Fruit fly (Drosophila melanogaster) whole organism, pupa: ENCODE results near the gene Usp30.

ENCODE experiments used
- CG10348 ChIP-seq: fragments of 200-800 bp; sonication (Bioruptor generic); IDR thresholded peaks from 2 replicates; pipeline ENCODE4 v1.3.6; 2022; ENCODE audit warnings: missing biosample characterization, missing genetic modification characterization
- CG8301 ChIP-seq: fragments of 200-800 bp; sonication (Bioruptor generic); optimal IDR thresholded peaks from 2 replicates; lab custom pipeline; 2018; ENCODE audit warnings: missing biosample characterization, mild to moderate bottlenecking, missing genetic modification characterization
- CG9948 ChIP-seq: fragments of 200-800 bp; sonication (Bioruptor generic); optimal IDR thresholded peaks from 2 replicates; lab custom pipeline; 2018; ENCODE audit warnings: missing biosample characterization, mild to moderate bottlenecking, missing genetic modification characterization, moderate library complexity
- Ets98B ChIP-seq: fragments of 200-800 bp; sonication (Bioruptor generic); IDR thresholded peaks from 2 replicates; pipeline ENCODE4 v1.3.6; 2022; ENCODE audit warnings: missing biosample characterization, missing genetic modification characterization
- gl ChIP-seq: fragments of 200-800 bp; sonication (Bioruptor generic); optimal IDR thresholded peaks from 2 replicates; lab custom pipeline; 2018; ENCODE audit warnings: missing biosample characterization, mild to moderate bottlenecking, missing genetic modification characterization
- rn ChIP-seq: fragments of 200-800 bp; sonication (Bioruptor generic); IDR thresholded peaks from 2 replicates; pipeline ENCODE4 v1.3.6; 2022; ENCODE audit warnings: missing biosample characterization, missing genetic modification characterization

- no peak for TF ChIP-seq gl (tag; lab: Kevin White, UChicago)
- TF ChIP-seq rn: no peak
- TF ChIP-seq CG10348: no peak
- no peak for TF ChIP-seq Ets98B (GFP tag; lab: Robert Waterston, UW)
- TF ChIP-seq CG9948: no peak
- TF ChIP-seq CG8301 (tag; lab: Kevin White, UChicago): no peak
Observed at dm6 chrX:5907916-5908315, 28.3 kb upstream of the Usp30 start, which contains the start of gene CG12236.
